Fruit fly (Drosophila melanogaster): ENCODE results near the gene Hsc70-1.

Hsc70-1 gene

dm6 chr3L:13949440-13950066 lies 24.3 kb upstream of the Hsc70-1 start (continued):
- TF ChIP-seq btn (GFP tag; optimal IDR thresholded peaks at IDR 0.05) (no peak), insv (GFP tag; optimal IDR thresholded peaks at IDR 0.05) (no peak), Max (GFP tag; optimal IDR thresholded peaks at IDR 0.05) (no peak), gt (GFP tag; IDR thresholded peaks at IDR 0.05) (no peak), sqz (GFP tag; optimal IDR thresholded peaks at IDR 0.05) (no peak), cg (GFP tag; optimal IDR thresholded peaks at IDR 0.05) (peak; percentile 47), ttk (GFP tag; IDR thresholded peaks at IDR 0.05) (no peak), CG10565 (GFP tag; optimal IDR thresholded peaks at IDR 0.05) (no peak), CG10543 (GFP tag; optimal IDR thresholded peaks at IDR 0.05) (no peak), CG18619 (GFP tag; optimal IDR thresholded peaks at IDR 0.05) (no peak), nerfin-1 (tag; optimal IDR thresholded peaks at IDR 0.05) (no peak), bigmax (GFP tag; optimal IDR thresholded peaks at IDR 0.05) (no peak), gro (GFP tag; optimal IDR thresholded peaks at IDR 0.05) (no peak), MESR4 (GFP tag; optimal IDR thresholded peaks at IDR 0.05) (no peak), Ets65A (GFP tag) (peak; percentile 79), D (optimal IDR thresholded peaks at IDR 0.05) (no peak), D (GFP tag; optimal IDR thresholded peaks at IDR 0.05) (no peak), CG12236 (GFP tag; optimal IDR thresholded peaks at IDR 0.05) (no peak), Hsf (GFP tag; optimal IDR thresholded peaks at IDR 0.05) (peak; percentile 8), CG10462 (GFP tag; optimal IDR thresholded peaks at IDR 0.05) (no peak), HmgD (GFP tag; optimal IDR thresholded peaks at IDR 0.05) (no peak), fd3F (GFP tag; optimal IDR thresholded peaks at IDR 0.05) (no peak), CG11723 (GFP tag; optimal IDR thresholded peaks at IDR 0.05) (no peak), dmrt11E (tag; optimal IDR thresholded peaks at IDR 0.05) (no peak), CG9609 (GFP tag; optimal IDR thresholded peaks at IDR 0.05) (no peak), CG3847 (GFP tag; IDR thresholded peaks at IDR 0.05) (no peak), CG7839 (tag; optimal IDR thresholded peaks at IDR 0.05) (peak; percentile 3), CG16813 (GFP tag; IDR thresholded peaks at IDR 0.05; ENCODE audit: partially characterized antibody) (no peak), wdn (GFP tag; IDR thresholded peaks at IDR 0.05) (no peak), Bgb (GFP tag; IDR thresholded peaks at IDR 0.05; ENCODE audit: partially characterized antibody) (no peak), Ada2b (GFP tag; IDR thresholded peaks at IDR 0.05) (no peak), dysf (GFP tag; IDR thresholded peaks at IDR 0.05) (no peak), vvl (GFP tag; IDR thresholded peaks at IDR 0.05) (peak; percentile 45; the same call in 1 of the 2 replicates), CG14667 (GFP tag; IDR thresholded peaks at IDR 0.05) (no peak), salm (tag; optimal IDR thresholded peaks at IDR 0.05) (no peak), Fer2 (tag; optimal IDR thresholded peaks at IDR 0.05) (no peak), Med (GFP tag) (peak; percentile 60), CG5245 (GFP tag; optimal IDR thresholded peaks at IDR 0.05) (no peak), sna (GFP tag; IDR thresholded peaks at IDR 0.05; ENCODE audit: partially characterized antibody) (no peak), ato (GFP tag; IDR thresholded peaks at IDR 0.05; ENCODE audit: partially characterized antibody) (no peak), tio (GFP tag; optimal IDR thresholded peaks at IDR 0.05) (peak; percentile 23), CrebB (tag; optimal IDR thresholded peaks at IDR 0.05) (no peak), bowl (GFP tag; IDR thresholded peaks at IDR 0.05) (no peak), knrl (GFP tag; IDR thresholded peaks at IDR 0.05; ENCODE audit: partially characterized antibody) (no peak), CG4707 (GFP tag; optimal IDR thresholded peaks at IDR 0.05) (no peak), Hand (GFP tag; optimal IDR thresholded peaks at IDR 0.05) (no peak), E2f2 (GFP tag; IDR thresholded peaks at IDR 0.05) (peak; percentile 26; the same call in 1 of the 2 replicates), lab (GFP tag; optimal IDR thresholded peaks at IDR 0.05) (no peak), chn (GFP tag; optimal IDR thresholded peaks at IDR 0.05) (no peak), ase (GFP tag; IDR thresholded peaks at IDR 0.05) (no peak), CG10267 (tag; optimal IDR thresholded peaks at IDR 0.05) (no peak)

Data from whole organism, embryonic.